Fruit fly (Drosophila melanogaster) whole organism, adult: ENCODE measurements around the gene sunz.

ENCODE experiments used
- CG11617 ChIP-seq: fragments of 200-800 bp; sonication (Bioruptor generic); optimal IDR thresholded peaks from 2 replicates; lab custom pipeline; 2017; ENCODE audit warnings: mild to moderate bottlenecking, missing biosample characterization, missing genetic modification reagents, missing genetic modification characterization
- CG12768 ChIP-seq: fragments of 200-800 bp; sonication (Bioruptor generic); optimal IDR thresholded peaks from 2 replicates; lab custom pipeline; 2017; ENCODE audit warnings: missing biosample characterization, missing genetic modification characterization, mild to moderate bottlenecking, moderate library complexity, missing genetic modification reagents
- CG33017 ChIP-seq: fragments of 200-800 bp; sonication (Bioruptor generic); optimal IDR thresholded peaks from 2 replicates; lab custom pipeline; 2018; ENCODE audit warnings: missing biosample characterization, mild to moderate bottlenecking, missing genetic modification characterization, moderate library complexity
- CG7101 ChIP-seq: fragments of 200-800 bp; sonication (Bioruptor generic); optimal IDR thresholded peaks from 2 replicates; lab custom pipeline; 2018; ENCODE audit warnings: missing biosample characterization, mild to moderate bottlenecking, missing genetic modification characterization, moderate library complexity
- Hr96 ChIP-seq: fragments of 200-800 bp; sonication (Bioruptor generic); optimal IDR thresholded peaks from 2 replicates; lab custom pipeline; 2016; ENCODE audit warnings: missing biosample characterization, missing genetic modification characterization
- Mnt ChIP-seq: fragments of 200-800 bp; sonication (Bioruptor generic); optimal IDR thresholded peaks from 2 replicates; lab custom pipeline; 2016; ENCODE audit warnings: missing biosample characterization, mild to moderate bottlenecking, missing genetic modification characterization
- cic ChIP-seq: fragments of 200-800 bp; sonication (Bioruptor generic); optimal IDR thresholded peaks from 2 replicates; lab custom pipeline; 2017; ENCODE audit warnings: missing biosample characterization, mild to moderate bottlenecking, missing genetic modification characterization, moderate library complexity
- kay ChIP-seq: fragments of 200-800 bp; sonication (Bioruptor generic); peaks from one replicate; lab custom pipeline; 2016; ENCODE audit warnings: missing biosample characterization, missing genetic modification characterization, borderline replicate concordance
- ovo ChIP-seq: fragments of 200-800 bp; sonication (Bioruptor generic); optimal IDR thresholded peaks from 2 replicates; lab custom pipeline; 2016; ENCODE audit warnings: missing biosample characterization, missing genetic modification characterization
- tj ChIP-seq: fragments of 200-800 bp; sonication (Bioruptor generic); optimal IDR thresholded peaks from 3 replicates; lab custom pipeline; 2017; ENCODE audit warnings: missing biosample characterization, mild to moderate bottlenecking, missing genetic modification characterization, moderate library complexity
- toe ChIP-seq: fragments of 200-800 bp; sonication (Bioruptor generic); optimal IDR thresholded peaks from 2 replicates; lab custom pipeline; 2016; ENCODE audit warnings: missing biosample characterization, missing genetic modification characterization

DNA sequence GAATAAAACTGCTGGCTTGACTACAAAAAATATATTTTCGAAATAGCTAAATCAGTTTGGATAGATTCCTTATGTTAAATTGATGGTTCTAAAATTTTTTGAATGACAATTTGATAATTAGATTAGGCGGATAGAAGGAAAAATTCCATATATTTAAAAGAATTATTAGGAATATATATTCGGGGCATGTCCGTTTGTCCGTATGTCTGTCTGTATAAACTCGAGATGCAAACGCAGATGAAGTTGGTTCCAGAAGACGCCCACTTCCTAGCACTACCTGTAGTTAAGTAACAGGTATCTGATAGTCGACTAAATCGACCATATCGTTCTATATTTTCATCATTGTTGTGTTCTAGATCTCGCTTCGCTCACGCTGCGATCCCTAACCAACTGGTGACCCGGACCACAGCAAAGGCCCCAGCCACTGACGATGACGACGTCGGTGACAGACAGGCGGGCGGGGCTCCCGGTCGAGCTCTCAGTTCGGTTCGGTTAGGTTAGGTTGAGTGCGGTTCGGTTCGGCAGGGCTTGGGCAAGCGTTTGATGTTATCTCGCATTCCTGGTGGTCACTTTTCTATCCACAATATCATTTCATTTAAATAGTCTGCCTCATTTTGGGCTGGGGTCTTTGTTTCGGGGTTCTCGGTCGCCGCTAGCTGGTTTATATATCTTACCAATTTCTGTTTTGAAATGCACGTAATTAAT, 42.5 kb downstream of the sunz start:
- TF ChIP-seq CG7101 (no peak), Mnt (GFP tag; lab: Kevin White, UChicago) (no peak), CG12768 (GFP tag; lab: Kevin White, UChicago) (no peak), CG33017 (tag; lab: Kevin White, UChicago) (no peak), ovo (no peak), CG11617 (GFP tag; lab: Kevin White, UChicago) (no peak), Hr96 (GFP tag; lab: Kevin White, UChicago) (no peak), toe (GFP tag; lab: Kevin White, UChicago) (no peak), cic (GFP tag; lab: Kevin White, UChicago) (no peak), kay (no peak), tj (no peak)
